Fruit fly (Drosophila melanogaster) whole organism, embryonic: ENCODE results near the gene Stat92E.
A peak's percentile ranks its signal among the peaks of the same experiment; 100 is the strongest.

ENCODE experiments used
- Ada2b ChIP-seq: fragments of 200-800 bp; sonication (Bioruptor generic); IDR thresholded peaks from 2 replicates; pipeline ENCODE4 v1.3.6; 2022; ENCODE audit warnings: missing biosample characterization, missing genetic modification characterization
- CG10654 ChIP-seq: fragments of 200-800 bp; sonication (Bioruptor generic); optimal IDR thresholded peaks from 2 replicates; lab custom pipeline; 2016; ENCODE audit warnings: missing biosample characterization, missing genetic modification characterization
- CG11723 ChIP-seq: fragments of 200-800 bp; sonication (Bioruptor generic); optimal IDR thresholded peaks from 2 replicates; lab custom pipeline; 2017; ENCODE audit warnings: missing biosample characterization, mild to moderate bottlenecking, missing genetic modification characterization
- CG12071 ChIP-seq: fragments of 200-800 bp; sonication (Bioruptor generic); optimal IDR thresholded peaks from 3 replicates; lab custom pipeline; 2018; ENCODE audit warnings: missing biosample characterization, mild to moderate bottlenecking, missing genetic modification characterization
- CG17829 ChIP-seq: fragments of 200-800 bp; optimal IDR thresholded peaks from 2 replicates; lab custom pipeline; 2019; ENCODE audit warnings: missing biosample characterization, mild to moderate bottlenecking, missing genetic modification characterization, moderate library complexity
- CG17912 ChIP-seq: fragments of 200-800 bp; sonication (Bioruptor generic); optimal IDR thresholded peaks from 2 replicates; lab custom pipeline; 2018; ENCODE audit warnings: missing biosample characterization, mild to moderate bottlenecking, missing genetic modification characterization
- CG18599 ChIP-seq: fragments of 200-800 bp; sonication (Bioruptor generic); optimal IDR thresholded peaks from 3 replicates; lab custom pipeline; 2017; ENCODE audit warnings: missing biosample characterization, missing genetic modification characterization, mild to moderate bottlenecking, moderate library complexity, missing genetic modification reagents
- CG2712 ChIP-seq: fragments of 200-800 bp; optimal IDR thresholded peaks from 3 replicates; lab custom pipeline; 2019; ENCODE audit warnings: missing biosample characterization, mild to moderate bottlenecking, missing genetic modification characterization, moderate library complexity
- CG3163 ChIP-seq: fragments of 200-800 bp; sonication (Bioruptor generic); optimal IDR thresholded peaks from 3 replicates; lab custom pipeline; 2016; ENCODE audit warnings: missing biosample characterization, missing genetic modification characterization
- CG32532 ChIP-seq: fragments of 200-800 bp; sonication (Bioruptor generic); IDR thresholded peaks from 2 replicates; pipeline ENCODE4 v1.3.6; 2022; ENCODE audit warnings: missing biosample characterization, missing genetic modification characterization
- CG33213 ChIP-seq: fragments of 200-800 bp; sonication (Bioruptor generic); optimal IDR thresholded peaks from 3 replicates; lab custom pipeline; 2016; ENCODE audit warnings: missing biosample characterization, missing genetic modification characterization
- CG3407 ChIP-seq: fragments of 200-800 bp; sonication (Bioruptor generic); optimal IDR thresholded peaks from 2 replicates; lab custom pipeline; 2018; ENCODE audit warnings: missing biosample characterization, mild to moderate bottlenecking, missing genetic modification characterization
- CG3838 ChIP-seq: fragments of 200-800 bp; sonication (Bioruptor generic); optimal IDR thresholded peaks from 3 replicates; lab custom pipeline; 2016; ENCODE audit warnings: missing biosample characterization, missing genetic modification characterization
- CG3995 ChIP-seq: fragments of 200-800 bp; sonication (Bioruptor generic); optimal IDR thresholded peaks from 3 replicates; lab custom pipeline; 2016; ENCODE audit warnings: missing biosample characterization, missing genetic modification characterization
- CG4360 ChIP-seq: fragments of 200-800 bp; sonication (Bioruptor generic); IDR thresholded peaks from 2 replicates; pipeline ENCODE4 v1.3.6; 2022; ENCODE audit warnings: missing biosample characterization, missing genetic modification characterization
- CG5180 ChIP-seq: fragments of 200-800 bp; sonication (Bioruptor generic); optimal IDR thresholded peaks from 3 replicates; lab custom pipeline; 2017; ENCODE audit warnings: missing biosample characterization, missing genetic modification characterization, mild to moderate bottlenecking, moderate library complexity, missing genetic modification reagents
- CG6654 ChIP-seq: fragments of 200-800 bp; sonication (Bioruptor generic); optimal IDR thresholded peaks from 2 replicates; lab custom pipeline; 2017; ENCODE audit warnings: missing biosample characterization, mild to moderate bottlenecking, missing genetic modification characterization
- CG6765 ChIP-seq: fragments of 200-800 bp; sonication (Bioruptor generic); optimal IDR thresholded peaks from 3 replicates; lab custom pipeline; 2017; ENCODE audit warnings: missing biosample characterization, mild to moderate bottlenecking, missing genetic modification characterization
- CG6791 ChIP-seq: fragments of 200-800 bp; sonication (Bioruptor generic); IDR thresholded peaks from 3 replicates; pipeline ENCODE4 v1.3.6; 2022; ENCODE audit warnings: missing biosample characterization, missing genetic modification characterization; ENCODE audit not compliant: partially characterized antibody
- CG9876 ChIP-seq: fragments of 200-800 bp; sonication (Bioruptor generic); optimal IDR thresholded peaks from 2 replicates; lab custom pipeline; 2016; ENCODE audit warnings: missing biosample characterization, missing genetic modification characterization
- Dref ChIP-seq: fragments of 200-800 bp; sonication (Bioruptor generic); IDR thresholded peaks from 2 replicates; pipeline ENCODE4 v1.3.6; 2022; ENCODE audit warnings: missing biosample characterization, missing genetic modification characterization
- HLH54F ChIP-seq: fragments of 200-800 bp; sonication (Bioruptor generic); optimal IDR thresholded peaks from 3 replicates; lab custom pipeline; 2016; ENCODE audit warnings: missing biosample characterization, missing genetic modification characterization
- Hand ChIP-seq: fragments of 200-800 bp; sonication (Bioruptor generic); optimal IDR thresholded peaks from 2 replicates; lab custom pipeline; 2017; ENCODE audit warnings: mild to moderate bottlenecking, missing biosample characterization, missing genetic modification reagents, missing genetic modification characterization
- HmgZ ChIP-seq: fragments of 200-800 bp; sonication (Bioruptor generic); optimal IDR thresholded peaks from 2 replicates; lab custom pipeline; 2018; ENCODE audit warnings: missing biosample characterization, mild to moderate bottlenecking, missing genetic modification characterization
- Hmr ChIP-seq: fragments of 200-800 bp; sonication (Bioruptor generic); optimal IDR thresholded peaks from 3 replicates; lab custom pipeline; 2017; ENCODE audit warnings: mild to moderate bottlenecking, missing biosample characterization, missing genetic modification reagents, missing genetic modification characterization
- Hmx ChIP-seq: fragments of 200-800 bp; sonication (Bioruptor generic); optimal IDR thresholded peaks from 2 replicates; lab custom pipeline; 2016; ENCODE audit warnings: missing biosample characterization, missing genetic modification characterization
- Hr39 ChIP-seq: fragments of >200 bp; optimal IDR thresholded peaks from 2 replicates; lab custom pipeline; 2017
- Side ChIP-seq: fragments of 200-800 bp; sonication (Bioruptor generic); optimal IDR thresholded peaks from 2 replicates; lab custom pipeline; 2016; ENCODE audit warnings: missing biosample characterization, missing genetic modification characterization
- ab ChIP-seq: fragments of 200-800 bp; sonication (Bioruptor generic); optimal IDR thresholded peaks from 2 replicates; lab custom pipeline; 2016; ENCODE audit warnings: missing biosample characterization, missing genetic modification characterization
- caup ChIP-seq: fragments of 200-800 bp; sonication (Bioruptor generic); optimal IDR thresholded peaks from 3 replicates; lab custom pipeline; 2017; ENCODE audit warnings: missing biosample characterization, mild to moderate bottlenecking, missing genetic modification characterization, moderate library complexity; ENCODE audit not compliant: severe bottlenecking
- cg ChIP-seq: fragments of 200-800 bp; sonication (Bioruptor generic); optimal IDR thresholded peaks from 3 replicates; lab custom pipeline; 2019; ENCODE audit warnings: missing biosample characterization, mild to moderate bottlenecking, missing genetic modification characterization, moderate library complexity
- cwo ChIP-seq: fragments of 200-800 bp; sonication (Bioruptor generic); optimal IDR thresholded peaks from 3 replicates; lab custom pipeline; 2017; ENCODE audit warnings: missing biosample characterization, missing genetic modification characterization, mild to moderate bottlenecking, moderate library complexity, missing genetic modification reagents
- en ChIP-seq: fragments of 200-800 bp; sonication (Bioruptor generic); optimal IDR thresholded peaks from 2 replicates; lab custom pipeline; 2016; ENCODE audit warnings: missing biosample characterization, missing genetic modification characterization
- fd96Cb ChIP-seq: fragments of 200-800 bp; sonication (Bioruptor generic); optimal IDR thresholded peaks from 2 replicates; lab custom pipeline; 2018; ENCODE audit warnings: missing biosample characterization, mild to moderate bottlenecking, missing genetic modification characterization, moderate library complexity
- ftz-f1 ChIP-seq: fragments of 200-800 bp; sonication (Bioruptor generic); optimal IDR thresholded peaks from 2 replicates; lab custom pipeline; 2016; ENCODE audit warnings: missing biosample characterization, missing genetic modification characterization
- fu2 ChIP-seq: fragments of 200-800 bp; sonication (Bioruptor generic); optimal IDR thresholded peaks from 2 replicates; lab custom pipeline; 2016; ENCODE audit warnings: missing biosample characterization, missing genetic modification characterization
- grau ChIP-seq: fragments of 200-800 bp; optimal IDR thresholded peaks from 3 replicates; lab custom pipeline; 2019; ENCODE audit warnings: missing biosample characterization, mild to moderate bottlenecking, missing genetic modification characterization, moderate library complexity
- gro ChIP-seq: fragments of 200-800 bp; sonication (Bioruptor generic); optimal IDR thresholded peaks from 2 replicates; lab custom pipeline; 2016; ENCODE audit warnings: missing biosample characterization, missing genetic modification characterization
- h ChIP-seq: fragments of >200 bp; optimal IDR thresholded peaks from 2 replicates; lab custom pipeline; 2017
- kay ChIP-seq: fragments of 200-800 bp; sonication (Bioruptor generic); optimal IDR thresholded peaks from 2 replicates; lab custom pipeline; 2016; ENCODE audit warnings: missing biosample characterization, missing genetic modification characterization
- repo ChIP-seq: fragments of 200-800 bp; sonication (Bioruptor generic); optimal IDR thresholded peaks from 2 replicates; lab custom pipeline; 2016; ENCODE audit warnings: missing biosample characterization, missing genetic modification characterization
- sens ChIP-seq: fragments of 200-800 bp; sonication (Bioruptor generic); peaks from one replicate; lab custom pipeline; 2016; ENCODE audit warnings: missing biosample characterization, missing genetic modification characterization
- sens-2 ChIP-seq: fragments of 200-800 bp; sonication (Bioruptor generic); IDR thresholded peaks from 2 replicates; pipeline ENCODE4 v1.3.6; 2022; ENCODE audit warnings: missing biosample characterization, missing genetic modification characterization
- slp2 ChIP-seq: fragments of 200-800 bp; sonication (Bioruptor generic); optimal IDR thresholded peaks from 2 replicates; lab custom pipeline; 2016; ENCODE audit warnings: missing biosample characterization, missing genetic modification characterization
- sob ChIP-seq: fragments of 200-800 bp; sonication (Bioruptor generic); IDR thresholded peaks from 2 replicates; pipeline ENCODE4 v1.3.6; 2022; ENCODE audit warnings: missing biosample characterization, missing genetic modification characterization
- unc-4 ChIP-seq: fragments of 200-800 bp; sonication (Bioruptor generic); IDR thresholded peaks from 2 replicates; pipeline ENCODE4 v1.3.6; 2022; ENCODE audit warnings: missing biosample characterization, missing genetic modification characterization; ENCODE audit not compliant: partially characterized antibody
- vfl ChIP-seq: fragments of 200-800 bp; sonication (Bioruptor generic); optimal IDR thresholded peaks from 2 replicates; lab custom pipeline; 2016; ENCODE audit warnings: missing biosample characterization, missing genetic modification characterization
- vvl ChIP-seq: fragments of 200-800 bp; sonication (Bioruptor generic); IDR thresholded peaks from 2 replicates; pipeline ENCODE4 v1.3.6; 2022; ENCODE audit warnings: missing biosample characterization, missing genetic modification characterization
- wdn ChIP-seq: fragments of 200-800 bp; sonication (Bioruptor generic); IDR thresholded peaks from 2 replicates; pipeline ENCODE4 v1.3.6; 2022; ENCODE audit warnings: missing biosample characterization, missing genetic modification characterization
- wek ChIP-seq: fragments of 200-800 bp; sonication (Bioruptor generic); optimal IDR thresholded peaks from 3 replicates; lab custom pipeline; 2018; ENCODE audit warnings: missing biosample characterization, mild to moderate bottlenecking, missing genetic modification characterization, moderate library complexity
- zen2 ChIP-seq: fragments of 200-800 bp; sonication (Bioruptor generic); IDR thresholded peaks from 3 replicates; pipeline ENCODE4 v1.3.6; 2022; ENCODE audit warnings: missing biosample characterization, missing genetic modification characterization; ENCODE audit not compliant: partially characterized antibody

The Stat92E gene

DNA sequence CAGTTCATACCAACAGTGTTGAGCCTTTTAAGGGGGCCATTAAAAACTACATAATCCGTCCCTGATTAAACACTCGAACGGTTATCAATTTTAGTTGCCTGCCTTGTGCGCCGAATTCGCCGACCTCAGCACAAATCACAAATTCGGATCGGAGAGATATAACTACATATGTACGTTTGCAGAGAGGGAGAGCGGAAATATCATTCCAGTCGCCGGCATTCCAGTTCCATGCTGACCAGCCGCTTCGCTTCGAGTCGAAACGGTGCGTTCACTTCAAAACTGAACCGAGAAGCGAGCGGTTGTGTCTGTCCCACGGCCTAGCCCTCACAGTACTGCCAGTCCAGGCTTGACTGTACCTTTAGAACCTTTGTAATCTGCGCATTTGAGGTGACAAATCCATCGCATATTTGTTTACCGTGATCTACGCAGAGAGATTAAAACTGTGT is 22.4 kb upstream of the Stat92E start (continued):
- TF ChIP-seq sob (GFP tag; lab: Robert Waterston, UW) = peak; percentile 34; the same call in 1 of the 2 replicates
- 0 out of 2 replicates have a peak, but pooled peaks have one; percentile 38 for TF ChIP-seq unc-4 (GFP tag; lab: Robert Waterston, UW)
- TF ChIP-seq CG3407 = no peak
- no peak for TF ChIP-seq en (GFP tag; lab: Kevin White, UChicago)
- TF ChIP-seq fd96Cb = no peak
- TF ChIP-seq HmgZ = peak; percentile 60
- TF ChIP-seq CG9876 (GFP tag; lab: Kevin White, UChicago) = no peak
- TF ChIP-seq Hmx (GFP tag; lab: Kevin White, UChicago) = no peak
- peak; percentile 75 for TF ChIP-seq sens-2 (GFP tag; lab: Robert Waterston, UW)
- TF ChIP-seq repo (GFP tag; lab: Kevin White, UChicago) = peak; percentile 18
- peak; percentile 4 for TF ChIP-seq CG2712
- TF ChIP-seq CG32532 (GFP tag; lab: Robert Waterston, UW) = peak; percentile 52; the same call in 1 of the 2 replicates
- peak; percentile 54 for TF ChIP-seq Side (GFP tag; lab: Kevin White, UChicago)
- peak; percentile 23 for TF ChIP-seq Hand (GFP tag; lab: Kevin White, UChicago)
- TF ChIP-seq CG12071 (GFP tag; lab: Kevin White, UChicago) = peak; percentile 33
- no peak for TF ChIP-seq h (lab: Kevin White, UChicago)
- TF ChIP-seq CG4360 (GFP tag; lab: Robert Waterston, UW) = peak; percentile 38; the same call in 1 of the 2 replicates
- no peak for TF ChIP-seq CG10654
- no peak for TF ChIP-seq Hr39 (lab: Kevin White, UChicago)
- TF ChIP-seq vfl (GFP tag; lab: Kevin White, UChicago) = peak; percentile 17
- peak; percentile 44 for TF ChIP-seq CG3995 (GFP tag; lab: Kevin White, UChicago)
- TF ChIP-seq Dref (GFP tag; lab: Robert Waterston, UW) = no peak
- TF ChIP-seq CG3163 (GFP tag; lab: Kevin White, UChicago) = peak; percentile 29
- peak; percentile 50 for TF ChIP-seq CG5180 (GFP tag; lab: Kevin White, UChicago)
- TF ChIP-seq CG6791 (GFP tag; lab: Robert Waterston, UW) = 0 out of 3 replicates have a peak, but pooled peaks have one; percentile 37
- TF ChIP-seq vvl (GFP tag; lab: Robert Waterston, UW) = peak; percentile 32; the same call in 1 of the 2 replicates
- TF ChIP-seq CG3838 = no peak
- peak; percentile 55; the same call in 1 of the 2 replicates for TF ChIP-seq wdn (GFP tag; lab: Robert Waterston, UW)
- no peak for TF ChIP-seq slp2 (GFP tag; lab: Kevin White, UChicago)
- peak; percentile 88 for TF ChIP-seq grau (tag; lab: Kevin White, UChicago)
- TF ChIP-seq CG18599 (GFP tag; lab: Kevin White, UChicago) = peak; percentile 54
- no peak for TF ChIP-seq Ada2b
- TF ChIP-seq fu2 (GFP tag; lab: Kevin White, UChicago) = peak; percentile 32
- no peak for TF ChIP-seq ab (GFP tag; lab: Kevin White, UChicago)
- no peak for TF ChIP-seq CG17912 (GFP tag; lab: Kevin White, UChicago)
- TF ChIP-seq HLH54F (GFP tag; lab: Kevin White, UChicago) = no peak
- TF ChIP-seq CG6765 = peak; percentile 43
- TF ChIP-seq sens (GFP tag; lab: Kevin White, UChicago) = peak; percentile 54
- peak; percentile 42 for TF ChIP-seq caup (GFP tag; lab: Kevin White, UChicago)
- peak; percentile 45 for TF ChIP-seq Hmr (GFP tag; lab: Kevin White, UChicago)
- TF ChIP-seq CG17829 = peak; percentile 65
- TF ChIP-seq CG11723 (GFP tag; lab: Kevin White, UChicago) = no peak
- no peak for TF ChIP-seq CG33213
- TF ChIP-seq zen2 = no peak
- peak; percentile 38 for TF ChIP-seq ftz-f1 (GFP tag; lab: Kevin White, UChicago)
- peak; percentile 5 for TF ChIP-seq wek (GFP tag; lab: Kevin White, UChicago)
- TF ChIP-seq CG6654 (GFP tag; lab: Kevin White, UChicago) = no peak
- peak; percentile 5 for TF ChIP-seq kay (GFP tag; lab: Kevin White, UChicago)
- peak; percentile 20 for TF ChIP-seq cwo (GFP tag; lab: Kevin White, UChicago)
- no peak for TF ChIP-seq cg (GFP tag; lab: Kevin White, UChicago)
- peak; percentile 49 for TF ChIP-seq gro
